Worm (Caenorhabditis elegans) whole organism, midembryonic: Measurements from ENCODE around the gene pyt-1.

ENCODE experiments used
- T22C8.4 ChIP-seq: fragments of 200-800 bp; sonication (Bioruptor generic); IDR thresholded peaks from 2 replicates; pipeline ENCODE4 v1.3.6; 2022; ENCODE audit warnings: missing genetic modification characterization, missing compliant biosample characterization
- cog-1 ChIP-seq: sonication (generic microtip); optimal IDR thresholded peaks from 2 replicates; lab custom pipeline; 2016; ENCODE audit warnings: missing genetic modification characterization, missing compliant biosample characterization
- flt-1 ChIP-seq: fragments of 200-800 bp; sonication (Bioruptor generic); IDR thresholded peaks from 2 replicates; pipeline ENCODE4 v1.3.6; 2022; ENCODE audit warnings: missing genetic modification characterization, missing compliant biosample characterization
- klf-2 ChIP-seq: fragments of 200-800 bp; sonication (Bioruptor generic); conservative IDR thresholded peaks from 2 replicates; pipeline ENCODE4 v1.3.6; 2022; ENCODE audit warnings: missing genetic modification reagents, missing genetic modification characterization, missing compliant biosample characterization
- med-1 ChIP-seq: sonication (generic microtip); optimal IDR thresholded peaks from 2 replicates; lab custom pipeline; 2017; ENCODE audit warnings: missing genetic modification characterization, mild to moderate bottlenecking, missing compliant biosample characterization, antibody characterized with exemption, missing genetic modification reagents; ENCODE audit not compliant: insufficient read depth
- tab-1 ChIP-seq: fragments of 200-800 bp; sonication (Bioruptor generic); IDR thresholded peaks from 2 replicates; pipeline ENCODE4 v1.3.6; 2022; ENCODE audit warnings: missing genetic modification characterization, missing compliant biosample characterization
- ztf-23 ChIP-seq: fragments of 200-800 bp; sonication (Bioruptor generic); IDR thresholded peaks from 2 replicates; pipeline ENCODE4 v1.3.6; 2022; ENCODE audit warnings: missing genetic modification reagents, missing genetic modification characterization, missing compliant biosample characterization
- ztf-29 ChIP-seq: fragments of 200-800 bp; sonication (Bioruptor generic); IDR thresholded peaks from 2 replicates; pipeline ENCODE4 v1.3.6; 2022; ENCODE audit warnings: missing genetic modification reagents, missing genetic modification characterization, missing compliant biosample characterization

ce11 chrV:10248255-10248979, 19.3 kb upstream of the pyt-1 start, which contains the start of gene akt-1:
- TF ChIP-seq T22C8.4 (GFP tag; lab: Robert Waterston, UW) (no peak), med-1 (GFP tag; lab: Kevin White, UChicago) (no peak), flt-1 (GFP tag; lab: Robert Waterston, UW) (no peak), cog-1 (tag; lab: Kevin White, UChicago) (no peak), klf-2 (GFP tag; lab: Robert Waterston, UW) (no peak), ztf-23 (no peak), tab-1 (GFP tag; lab: Robert Waterston, UW) (no peak), ztf-29 (GFP tag; lab: Robert Waterston, UW) (no peak)
